Fruit fly (Drosophila melanogaster) S2 (cell line): Measurements from ENCODE around the gene amn.
"Not testable (repeated sequence)": the region's sequence is repeated elsewhere in the genome, so short reads cannot be mapped to it uniquely, and the experiment has no call there.

Experiments used
- CG8478 ChIP-seq: fragments of >200 bp; optimal IDR thresholded peaks from 2 replicates; lab custom pipeline; 2018
- CTCF ChIP-seq, 2 experiments: fragments of >200 bp; optimal IDR thresholded peaks; 2 replicates each; lab custom pipeline; 2018

The amn gene

DNA sequence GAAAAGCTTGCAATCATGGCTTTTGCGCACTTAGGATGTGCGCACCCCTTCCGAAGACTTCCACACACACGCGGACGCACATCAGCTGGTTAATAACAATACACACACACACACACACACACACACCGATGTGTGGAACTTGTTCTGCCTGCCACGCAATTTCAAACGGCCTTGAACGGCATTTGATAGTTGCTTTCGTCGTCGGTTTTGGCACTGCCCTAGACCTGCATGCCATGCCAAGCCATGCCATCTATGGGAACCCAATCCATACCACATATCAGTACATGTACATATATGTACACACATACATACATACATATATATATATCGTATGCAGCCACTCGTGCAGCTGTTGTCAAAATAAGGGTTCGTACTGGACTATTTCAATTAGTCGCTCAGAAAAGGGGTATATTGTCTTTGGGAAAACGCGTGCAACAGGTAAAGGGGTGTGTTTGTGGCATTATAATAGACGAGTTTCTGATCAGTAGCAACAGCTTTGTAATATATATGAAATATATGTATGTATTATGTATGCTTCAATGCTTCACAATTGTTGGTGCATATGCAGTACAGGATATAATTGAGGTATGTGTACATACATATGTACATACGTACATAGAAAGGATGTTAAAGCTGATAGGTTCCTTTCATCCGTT lies at the start of gene amn:
amn (minus strand) TSS at position 51 of the 656 bp plus-strand sequence.
- TF ChIP-seq CTCF (optimal IDR thresholded peaks at IDR 0.05; lab: Kevin White, UChicago) (no peak), CG8478 (lab: Kevin White, UChicago) (no peak)

DNA sequence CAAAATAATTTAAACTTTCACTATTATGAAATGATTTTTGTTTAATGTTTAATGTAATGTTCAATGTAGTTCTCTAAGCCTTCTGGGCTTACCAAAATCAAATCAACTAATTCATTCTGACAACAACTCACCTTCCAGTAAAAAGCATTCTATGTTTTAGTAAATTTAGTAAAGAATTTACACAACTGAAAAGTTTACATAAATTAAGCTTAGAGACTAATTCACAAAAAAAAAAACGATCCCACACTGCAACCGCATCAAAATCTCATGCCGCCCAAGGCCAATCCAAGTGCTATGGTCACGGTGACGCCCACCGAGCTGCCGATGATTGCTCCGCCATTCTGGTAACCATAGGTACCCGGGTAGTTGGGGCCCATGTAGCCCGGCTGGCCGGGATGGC lies 49.0 kb upstream of the amn start, which contains the start of gene CG45491:
CG45491 (minus strand) TSS at position 101 of the 400 bp plus-strand sequence.
- TF ChIP-seq CTCF (optimal IDR thresholded peaks at IDR 0.05; lab: Kevin White, UChicago); CG8478 (lab: Kevin White, UChicago): not testable (repeated sequence)

- TF ChIP-seq CG8478 (lab: Kevin White, UChicago); CTCF (optimal IDR thresholded peaks at IDR 0.05; lab: Kevin White, UChicago): not testable (repeated sequence)
These were observed 44.3 kb upstream of the amn start, which contains the start of gene CG45490 for dm6 chrX:19934194-19934593. Gene CG45490, minus strand, starts transcription at chrX:19934294.

DNA sequence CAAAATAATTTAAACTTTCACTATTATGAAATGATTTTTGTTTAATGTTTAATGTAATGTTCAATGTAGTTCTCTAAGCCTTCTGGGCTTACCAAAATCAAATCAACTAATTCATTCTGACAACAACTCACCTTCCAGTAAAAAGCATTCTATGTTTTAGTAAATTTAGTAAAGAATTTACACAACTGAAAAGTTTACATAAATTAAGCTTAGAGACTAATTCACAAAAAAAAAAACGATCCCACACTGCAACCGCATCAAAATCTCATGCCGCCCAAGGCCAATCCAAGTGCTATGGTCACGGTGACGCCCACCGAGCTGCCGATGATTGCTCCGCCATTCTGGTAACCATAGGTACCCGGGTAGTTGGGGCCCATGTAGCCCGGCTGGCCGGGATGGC lies 39.2 kb upstream of the amn start, which contains the start of gene CG45489:
CG45489 (minus strand) TSS at position 101 of the 400 bp plus-strand sequence.
- not testable (repeated sequence) for TF ChIP-seq CG8478 (lab: Kevin White, UChicago); CTCF (optimal IDR thresholded peaks at IDR 0.05; lab: Kevin White, UChicago)

- not testable (repeated sequence) for TF ChIP-seq CG8478 (lab: Kevin White, UChicago); CTCF (optimal IDR thresholded peaks at IDR 0.05; lab: Kevin White, UChicago)
These were observed 30.5 kb upstream of the amn start, which contains the start of gene CG45488 for dm6 chrX:19920335-19920734. Gene CG45488, minus strand, starts transcription at chrX:19920435.

DNA sequence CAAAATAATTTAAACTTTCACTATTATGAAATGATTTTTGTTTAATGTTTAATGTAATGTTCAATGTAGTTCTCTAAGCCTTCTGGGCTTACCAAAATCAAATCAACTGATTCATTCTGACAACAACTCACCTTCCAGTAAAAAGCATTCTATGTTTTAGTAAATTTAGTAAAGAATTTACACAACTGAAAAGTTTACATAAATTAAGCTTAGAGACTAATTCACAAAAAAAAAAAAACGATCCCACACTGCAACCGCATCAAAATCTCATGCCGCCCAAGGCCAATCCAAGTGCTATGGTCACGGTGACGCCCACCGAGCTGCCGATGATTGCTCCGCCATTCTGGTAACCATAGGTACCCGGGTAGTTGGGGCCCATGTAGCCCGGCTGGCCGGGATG lies 25.3 kb upstream of the amn start, which contains the start of gene CG45487:
CG45487 (minus strand) TSS at position 101 of the 400 bp plus-strand sequence.
- TF ChIP-seq CG8478 (lab: Kevin White, UChicago); CTCF (optimal IDR thresholded peaks at IDR 0.05; lab: Kevin White, UChicago): not testable (repeated sequence)

DNA sequence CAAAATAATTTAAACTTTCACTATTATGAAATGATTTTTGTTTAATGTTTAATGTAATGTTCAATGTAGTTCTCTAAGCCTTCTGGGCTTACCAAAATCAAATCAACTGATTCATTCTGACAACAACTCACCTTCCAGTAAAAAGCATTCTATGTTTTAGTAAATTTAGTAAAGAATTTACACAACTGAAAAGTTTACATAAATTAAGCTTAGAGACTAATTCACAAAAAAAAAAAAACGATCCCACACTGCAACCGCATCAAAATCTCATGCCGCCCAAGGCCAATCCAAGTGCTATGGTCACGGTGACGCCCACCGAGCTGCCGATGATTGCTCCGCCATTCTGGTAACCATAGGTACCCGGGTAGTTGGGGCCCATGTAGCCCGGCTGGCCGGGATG lies 20.2 kb upstream of the amn start, which contains the start of gene CG45486:
CG45486 (minus strand) TSS at position 101 of the 400 bp plus-strand sequence.
- not testable (repeated sequence) for TF ChIP-seq CTCF (optimal IDR thresholded peaks at IDR 0.05; lab: Kevin White, UChicago); CG8478 (lab: Kevin White, UChicago)

DNA sequence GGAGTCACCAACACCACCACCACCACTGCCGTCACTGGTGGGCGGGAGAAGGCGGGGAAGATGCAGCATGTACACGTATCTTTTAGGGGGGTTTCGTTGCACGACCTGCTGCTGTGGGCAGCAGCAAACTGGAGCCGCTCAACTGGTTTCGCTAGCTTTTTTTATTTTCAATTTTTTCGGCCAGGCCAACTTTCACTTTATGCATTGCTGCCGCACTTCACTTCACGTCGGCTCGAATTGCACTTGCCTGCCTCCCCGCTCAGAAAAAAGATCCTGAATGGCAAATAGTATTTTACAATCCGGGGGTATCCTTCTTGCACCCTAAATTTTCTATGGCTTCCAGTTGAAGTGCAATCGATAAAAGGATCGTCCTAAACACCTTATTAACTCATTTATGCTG lies 10.1 kb upstream of the amn start:
- TF ChIP-seq CTCF (optimal IDR thresholded peaks at IDR 0.05; lab: Kevin White, UChicago) = no peak
- no peak for TF ChIP-seq CG8478 (lab: Kevin White, UChicago)

DNA sequence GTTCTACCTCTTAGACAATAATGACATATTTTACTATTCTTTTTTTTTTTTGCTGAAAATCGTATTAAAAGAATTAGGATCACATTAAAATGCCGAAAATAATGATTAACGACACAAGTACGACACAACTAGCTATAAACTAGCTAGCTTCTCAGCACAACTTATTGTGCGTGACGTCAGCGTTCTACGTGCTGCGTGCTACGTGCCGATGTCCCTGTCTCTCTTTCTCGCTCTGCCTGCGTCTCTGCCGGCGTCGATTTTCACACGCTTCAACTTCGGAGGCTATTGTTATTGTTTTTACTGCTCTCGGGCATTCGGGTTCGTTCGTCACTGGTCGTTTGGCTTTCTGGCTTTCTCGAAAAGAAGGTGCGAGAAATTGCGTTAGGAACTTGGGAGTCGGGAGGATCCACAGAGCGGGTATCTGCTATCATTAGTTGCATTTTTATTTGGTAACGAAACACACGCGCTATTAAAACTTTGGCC lies 8.2 kb upstream of the amn start:
- no peak for TF ChIP-seq CTCF (optimal IDR thresholded peaks at IDR 0.05; lab: Kevin White, UChicago)
- TF ChIP-seq CG8478 (lab: Kevin White, UChicago) = no peak

- TF ChIP-seq CTCF (optimal IDR thresholded peaks at IDR 0.05; lab: Kevin White, UChicago) (peak; percentile 86 to 91), CG8478 (lab: Kevin White, UChicago) (no peak)
These were observed 7.6 kb upstream of the amn start for dm6 chrX:19897328-19897990.

dm6 chrX:19892070-19892469 lies 2.2 kb upstream of the amn start:
- TF ChIP-seq CTCF (optimal IDR thresholded peaks at IDR 0.05; lab: Kevin White, UChicago) (no peak), CG8478 (lab: Kevin White, UChicago) (no peak)

DNA sequence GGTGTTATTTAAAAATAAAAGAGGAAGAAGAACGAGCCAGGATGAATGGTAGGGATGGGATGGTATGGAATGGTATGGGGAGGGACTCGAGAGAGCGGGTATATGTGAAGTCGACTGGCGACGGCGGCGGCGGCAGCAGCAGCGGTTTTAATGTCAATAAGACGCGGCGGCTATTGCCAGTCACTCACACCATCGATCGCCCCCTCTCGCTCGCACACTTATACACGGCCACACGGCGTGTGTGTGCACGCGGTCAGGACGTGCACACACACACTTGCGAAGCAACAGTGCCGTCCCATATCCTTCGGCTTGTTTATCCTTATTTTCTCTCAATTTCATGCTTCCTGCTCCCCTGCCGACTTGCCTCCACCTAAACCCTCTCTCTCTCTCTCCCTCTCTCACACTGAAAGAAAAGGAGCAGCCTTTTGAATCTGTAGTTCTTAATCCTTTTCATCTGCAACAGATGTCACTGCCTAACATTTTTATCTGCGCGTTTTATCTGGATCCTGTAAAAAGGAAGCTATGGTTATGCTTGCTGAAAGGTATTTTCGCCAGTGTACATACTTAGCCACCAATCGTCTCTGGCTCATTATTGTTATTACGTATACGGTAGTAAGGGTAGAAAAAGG lies 618 bp downstream of the amn start:
- TF ChIP-seq CTCF (optimal IDR thresholded peaks at IDR 0.05; lab: Kevin White, UChicago) = no peak
- no peak for TF ChIP-seq CG8478 (lab: Kevin White, UChicago)

DNA sequence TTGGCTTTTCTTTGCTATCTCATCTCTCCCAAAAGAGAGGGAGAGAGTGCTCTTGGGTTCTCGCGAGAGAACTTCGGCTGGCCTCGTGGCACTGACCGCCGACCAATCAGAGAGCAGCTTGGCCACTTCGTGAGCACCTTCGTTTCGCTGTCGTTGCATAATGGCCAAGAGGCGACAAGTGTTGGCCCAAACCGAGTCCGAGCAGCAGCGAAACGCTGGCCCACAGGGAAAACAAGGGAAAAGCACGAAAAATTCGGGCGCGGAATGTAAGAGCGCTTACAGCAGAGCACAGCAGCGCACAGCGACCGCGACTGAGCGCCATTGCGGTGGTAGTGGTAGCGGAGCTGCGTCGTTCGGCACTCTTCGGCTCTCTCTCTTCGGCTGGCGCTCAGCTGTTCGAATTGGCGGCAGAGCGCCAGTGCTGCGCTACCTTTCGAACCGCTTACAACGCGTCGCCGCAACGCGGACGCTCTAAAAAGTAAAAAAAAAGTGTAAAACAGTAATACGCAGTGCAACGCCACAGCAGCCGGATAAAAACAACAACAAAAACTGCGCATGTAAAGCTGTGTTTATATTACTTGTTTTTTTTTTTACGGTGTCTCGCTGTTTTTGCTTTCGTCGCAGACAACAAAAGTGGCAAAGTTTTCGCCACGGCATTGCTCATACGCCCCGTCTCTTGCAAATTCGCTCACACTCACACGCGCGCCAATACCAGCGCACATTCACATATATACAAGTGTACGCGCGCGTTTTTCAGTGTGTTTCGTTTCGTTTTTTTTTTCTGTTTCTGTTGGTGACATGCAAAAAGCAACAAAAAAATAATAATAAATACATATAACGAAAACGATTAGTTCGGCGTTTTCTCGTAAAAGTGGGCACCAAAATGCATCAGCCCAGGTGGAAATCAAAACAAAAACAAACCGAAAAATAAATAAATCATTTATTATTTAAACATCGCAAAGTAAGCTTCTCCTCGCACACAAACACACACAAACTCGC lies 2.6 kb downstream of the amn start:
- TF ChIP-seq CG8478 (lab: Kevin White, UChicago) (no peak), CTCF (optimal IDR thresholded peaks at IDR 0.05; lab: Kevin White, UChicago) (peak in 1 of 2 experiments; percentile 7)
